Fruit fly (Drosophila melanogaster): Measurements from ENCODE around the gene nmdyn-D7.

DNA sequence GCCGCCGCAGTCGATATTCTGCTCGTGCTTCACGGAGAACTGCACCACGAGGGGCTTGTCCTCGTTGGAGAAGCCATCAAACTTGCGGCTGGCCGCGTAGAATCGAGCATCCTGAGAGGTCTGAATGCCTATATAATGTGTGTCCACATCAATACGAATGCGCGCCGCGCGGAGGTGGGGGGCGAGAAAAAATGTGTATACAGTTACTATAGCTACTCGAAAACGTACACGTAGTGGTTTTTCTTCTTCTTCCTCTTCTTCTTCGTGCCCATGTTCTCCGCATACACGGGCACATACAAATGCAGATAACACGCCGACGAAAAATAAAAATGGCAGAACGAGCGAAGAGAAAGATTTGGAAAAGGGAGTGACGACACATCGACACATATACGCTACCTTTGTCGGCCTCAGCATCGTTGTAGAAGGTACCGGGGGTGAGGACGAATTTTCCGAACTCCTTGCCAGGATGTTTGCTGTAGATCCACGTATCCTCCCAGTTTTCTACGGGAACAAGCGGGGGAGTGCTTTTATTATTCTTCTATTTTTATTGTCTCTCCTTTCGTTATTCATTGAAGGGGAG, 49.6 kb upstream of the nmdyn-D7 start:
- no peak for TF ChIP-seq h (optimal IDR thresholded peaks at IDR 0.05)
- no peak for TF ChIP-seq ttk (optimal IDR thresholded peaks at IDR 0.05)
